Worm (Caenorhabditis elegans) whole organism, L3 larva: ENCODE data around the gene F08C6.18.

Experiments used
- elt-2 ChIP-seq: sonication (generic microtip); optimal IDR thresholded peaks from 2 replicates; lab custom pipeline; 2016; ENCODE audit warnings: missing genetic modification reagents, mild to moderate bottlenecking, missing genetic modification characterization, missing compliant biosample characterization
- nhr-11 ChIP-seq: fragments of 150-350 bp; optimal IDR thresholded peaks from 2 replicates; lab custom pipeline; 2014; ENCODE audit warnings: missing biosample characterization, missing genetic modification characterization

ce11 chrX:7562625-7563024 is 10.8 kb downstream of the F08C6.18 start, which contains the start of gene sto-1:
- TF ChIP-seq elt-2 (no peak), nhr-11 (tag; lab: Kevin White, UChicago) (no peak)
